Fruit fly (Drosophila melanogaster) whole organism, embryonic: ENCODE results near the gene CG42673.

Experiments used
- ATbp ChIP-seq: fragments of 200-800 bp; sonication (Bioruptor generic); optimal IDR thresholded peaks from 2 replicates; lab custom pipeline; 2017; ENCODE audit warnings: missing biosample characterization, mild to moderate bottlenecking, missing genetic modification characterization, missing genetic modification reagents
- Aef1 ChIP-seq: fragments of 200-800 bp; sonication (Bioruptor generic); IDR thresholded peaks from 3 replicates; pipeline ENCODE4 v1.3.6; 2022; ENCODE audit warnings: missing biosample characterization, missing genetic modification characterization
- CG10654 ChIP-seq: fragments of 200-800 bp; sonication (Bioruptor generic); optimal IDR thresholded peaks from 2 replicates; lab custom pipeline; 2016; ENCODE audit warnings: missing biosample characterization, missing genetic modification characterization
- CG10959 ChIP-seq: fragments of 200-800 bp; sonication (Bioruptor generic); IDR thresholded peaks from 2 replicates; pipeline ENCODE4 v1.3.6; 2022; ENCODE audit warnings: missing biosample characterization, missing genetic modification characterization
- CG11504 ChIP-seq: fragments of 200-800 bp; sonication (Bioruptor generic); optimal IDR thresholded peaks from 3 replicates; lab custom pipeline; 2019; ENCODE audit warnings: missing biosample characterization, mild to moderate bottlenecking, missing genetic modification characterization, moderate library complexity
- CG12219 ChIP-seq: fragments of 200-800 bp; sonication (Bioruptor generic); optimal IDR thresholded peaks from 3 replicates; lab custom pipeline; 2018; ENCODE audit warnings: missing biosample characterization, mild to moderate bottlenecking, missing genetic modification characterization
- CG12236 ChIP-seq: fragments of 200-800 bp; sonication (Bioruptor generic); optimal IDR thresholded peaks from 2 replicates; lab custom pipeline; 2016; ENCODE audit warnings: missing biosample characterization, missing genetic modification characterization
- CG13894 ChIP-seq: fragments of 200-800 bp; sonication (Bioruptor generic); optimal IDR thresholded peaks from 3 replicates; lab custom pipeline; 2018; ENCODE audit warnings: missing biosample characterization, mild to moderate bottlenecking, missing genetic modification characterization, moderate library complexity
- CG17186 ChIP-seq: fragments of 200-800 bp; sonication (Bioruptor generic); optimal IDR thresholded peaks from 3 replicates; lab custom pipeline; 2017; ENCODE audit warnings: missing biosample characterization, missing genetic modification reagents, missing genetic modification characterization
- CG17359 ChIP-seq: fragments of 200-800 bp; sonication (Bioruptor generic); optimal IDR thresholded peaks from 3 replicates; lab custom pipeline; 2018; ENCODE audit warnings: missing biosample characterization, mild to moderate bottlenecking, missing genetic modification characterization, moderate library complexity
- CG17361 ChIP-seq: fragments of 200-800 bp; sonication (Bioruptor generic); IDR thresholded peaks from 3 replicates; pipeline ENCODE4 v1.3.6; 2022; ENCODE audit warnings: missing biosample characterization, missing genetic modification characterization
- CG17612 ChIP-seq: fragments of 200-800 bp; sonication (Bioruptor generic); IDR thresholded peaks from 2 replicates; pipeline ENCODE4 v1.3.6; 2022; ENCODE audit warnings: missing biosample characterization, missing genetic modification characterization
- CG17912 ChIP-seq: fragments of 200-800 bp; sonication (Bioruptor generic); optimal IDR thresholded peaks from 2 replicates; lab custom pipeline; 2018; ENCODE audit warnings: missing biosample characterization, mild to moderate bottlenecking, missing genetic modification characterization
- CG2199 ChIP-seq: fragments of 200-800 bp; sonication (Bioruptor generic); IDR thresholded peaks from 3 replicates; pipeline ENCODE4 v1.3.6; 2022; ENCODE audit warnings: missing biosample characterization, missing genetic modification characterization
- CG31224 ChIP-seq: fragments of 200-800 bp; sonication (Bioruptor generic); IDR thresholded peaks from 2 replicates; pipeline ENCODE4 v1.3.6; 2022; ENCODE audit warnings: missing biosample characterization, missing genetic modification characterization
- CG31365 ChIP-seq: fragments of 200-800 bp; sonication (Bioruptor generic); optimal IDR thresholded peaks from 2 replicates; lab custom pipeline; 2018; ENCODE audit warnings: missing biosample characterization, mild to moderate bottlenecking, missing genetic modification characterization
- CG32772 ChIP-seq: fragments of 200-800 bp; sonication (Bioruptor generic); IDR thresholded peaks from 2 replicates; pipeline ENCODE4 v1.3.6; 2022; ENCODE audit warnings: missing biosample characterization, missing genetic modification characterization
- CG4360 ChIP-seq: fragments of 200-800 bp; sonication (Bioruptor generic); IDR thresholded peaks from 2 replicates; pipeline ENCODE4 v1.3.6; 2022; ENCODE audit warnings: missing biosample characterization, missing genetic modification characterization
- CG7271 ChIP-seq: fragments of 200-800 bp; sonication (Bioruptor generic); optimal IDR thresholded peaks from 2 replicates; lab custom pipeline; 2018; ENCODE audit warnings: missing biosample characterization, mild to moderate bottlenecking, missing genetic modification characterization, moderate library complexity
- CG7357 ChIP-seq: fragments of 200-800 bp; sonication (Bioruptor generic); IDR thresholded peaks from 3 replicates; pipeline ENCODE4 v1.3.6; 2022; ENCODE audit warnings: missing biosample characterization, missing genetic modification characterization
- CG7786 ChIP-seq: fragments of 200-800 bp; sonication (Bioruptor generic); optimal IDR thresholded peaks from 2 replicates; lab custom pipeline; 2016; ENCODE audit warnings: missing biosample characterization, missing genetic modification characterization
- CG7963 ChIP-seq: fragments of 200-800 bp; sonication (Bioruptor generic); IDR thresholded peaks from 3 replicates; pipeline ENCODE4 v1.3.6; 2022; ENCODE audit warnings: missing biosample characterization, missing genetic modification characterization; ENCODE audit not compliant: partially characterized antibody
- CG8281 ChIP-seq: fragments of 200-800 bp; sonication (Bioruptor generic); optimal IDR thresholded peaks from 2 replicates; lab custom pipeline; 2018; ENCODE audit warnings: missing biosample characterization, mild to moderate bottlenecking, missing genetic modification characterization, moderate library complexity
- CG8478 ChIP-seq: fragments of >200 bp; optimal IDR thresholded peaks from 2 replicates; lab custom pipeline; 2018
- CG8924 ChIP-seq: fragments of 200-800 bp; optimal IDR thresholded peaks from 3 replicates; lab custom pipeline; 2019; ENCODE audit warnings: missing biosample characterization, mild to moderate bottlenecking, missing genetic modification characterization, moderate library complexity
- CG9437 ChIP-seq: fragments of 200-800 bp; sonication (Bioruptor generic); optimal IDR thresholded peaks from 2 replicates; lab custom pipeline; 2018; ENCODE audit warnings: missing biosample characterization, mild to moderate bottlenecking, missing genetic modification characterization
- Camta ChIP-seq: fragments of 200-800 bp; sonication (Bioruptor generic); optimal IDR thresholded peaks from 2 replicates; lab custom pipeline; 2016; ENCODE audit warnings: missing biosample characterization, missing genetic modification characterization
- Chrac-16 ChIP-seq: fragments of 200-800 bp; sonication (Bioruptor generic); optimal IDR thresholded peaks from 3 replicates; lab custom pipeline; 2016; ENCODE audit warnings: missing biosample characterization, missing genetic modification characterization
- Doc2 ChIP-seq: fragments of 200-800 bp; sonication (Bioruptor generic); IDR thresholded peaks from 2 replicates; pipeline ENCODE4 v1.3.6; 2022; ENCODE audit warnings: missing biosample characterization, missing genetic modification characterization
- Fer3 ChIP-seq: fragments of 200-800 bp; sonication (Bioruptor generic); optimal IDR thresholded peaks from 2 replicates; lab custom pipeline; 2018; ENCODE audit warnings: missing biosample characterization, mild to moderate bottlenecking, missing genetic modification characterization, moderate library complexity
- H2.0 ChIP-seq: fragments of 200-800 bp; sonication (Bioruptor generic); IDR thresholded peaks from 2 replicates; pipeline ENCODE4 v1.3.6; 2022; ENCODE audit warnings: missing biosample characterization, missing genetic modification characterization
- Lhr ChIP-seq: fragments of 200-800 bp; sonication (Bioruptor generic); optimal IDR thresholded peaks from 3 replicates; lab custom pipeline; 2017; ENCODE audit warnings: mild to moderate bottlenecking, missing biosample characterization, missing genetic modification reagents, missing genetic modification characterization
- Max ChIP-seq: fragments of 200-800 bp; sonication (Bioruptor generic); optimal IDR thresholded peaks from 2 replicates; lab custom pipeline; 2016; ENCODE audit warnings: missing biosample characterization, mild to moderate bottlenecking, missing genetic modification characterization
- Med ChIP-seq: fragments of 200-800 bp; sonication (Bioruptor generic); peaks from one replicate; lab custom pipeline; 2016; ENCODE audit warnings: missing biosample characterization, missing genetic modification characterization, mild to moderate bottlenecking, inconsistent platforms, moderate library complexity
- Nf-YA ChIP-seq: fragments of 200-800 bp; sonication (Bioruptor generic); IDR thresholded peaks from 2 replicates; pipeline ENCODE4 v1.3.6; 2022; ENCODE audit warnings: missing biosample characterization, missing genetic modification characterization
- Poxn ChIP-seq: fragments of 200-800 bp; sonication (Bioruptor generic); IDR thresholded peaks from 2 replicates; pipeline ENCODE4 v1.3.6; 2022; ENCODE audit warnings: missing biosample characterization, missing genetic modification characterization
- Side ChIP-seq: fragments of 200-800 bp; sonication (Bioruptor generic); optimal IDR thresholded peaks from 2 replicates; lab custom pipeline; 2016; ENCODE audit warnings: missing biosample characterization, missing genetic modification characterization
- cas ChIP-seq: fragments of 200-800 bp; sonication (Bioruptor generic); IDR thresholded peaks from 2 replicates; pipeline ENCODE4 v1.3.6; 2022; ENCODE audit warnings: missing biosample characterization, missing genetic modification characterization
- croc ChIP-seq: fragments of 200-800 bp; sonication (Bioruptor generic); conservative IDR thresholded peaks from 3 replicates; pipeline ENCODE4 v1.3.6; 2022; ENCODE audit warnings: missing biosample characterization, missing genetic modification characterization
- dysf ChIP-seq: fragments of 200-800 bp; sonication (Bioruptor generic); IDR thresholded peaks from 3 replicates; pipeline ENCODE4 v1.3.6; 2022; ENCODE audit warnings: missing biosample characterization, missing genetic modification characterization
- gsb-n ChIP-seq: fragments of 200-800 bp; sonication (Bioruptor generic); optimal IDR thresholded peaks from 3 replicates; lab custom pipeline; 2018; ENCODE audit warnings: missing biosample characterization, mild to moderate bottlenecking, missing genetic modification characterization
- jigr1 ChIP-seq: fragments of 200-800 bp; sonication (Bioruptor generic); IDR thresholded peaks from 3 replicates; pipeline ENCODE4 v1.3.6; 2022; ENCODE audit warnings: missing biosample characterization, missing genetic modification characterization
- kay ChIP-seq: fragments of 200-800 bp; sonication (Bioruptor generic); optimal IDR thresholded peaks from 2 replicates; lab custom pipeline; 2016; ENCODE audit warnings: missing biosample characterization, missing genetic modification characterization
- mirr ChIP-seq: fragments of 200-800 bp; sonication (Bioruptor generic); optimal IDR thresholded peaks from 3 replicates; lab custom pipeline; 2018; ENCODE audit warnings: missing biosample characterization, mild to moderate bottlenecking, missing genetic modification characterization
- pita ChIP-seq: fragments of 200-800 bp; sonication (Bioruptor generic); optimal IDR thresholded peaks from 2 replicates; lab custom pipeline; 2017; ENCODE audit warnings: missing biosample characterization, mild to moderate bottlenecking, missing genetic modification characterization
- sd ChIP-seq: fragments of 200-800 bp; sonication (Bioruptor generic); optimal IDR thresholded peaks from 3 replicates; lab custom pipeline; 2018; ENCODE audit warnings: missing biosample characterization, mild to moderate bottlenecking, missing genetic modification characterization, moderate library complexity
- sima ChIP-seq: fragments of 200-800 bp; sonication (Bioruptor generic); optimal IDR thresholded peaks from 2 replicates; lab custom pipeline; 2016; ENCODE audit warnings: missing biosample characterization, missing genetic modification characterization
- slbo ChIP-seq: fragments of 200-800 bp; sonication (Bioruptor generic); IDR thresholded peaks from 2 replicates; pipeline ENCODE4 v1.3.6; 2022; ENCODE audit warnings: missing biosample characterization, missing genetic modification characterization
- tgo ChIP-seq: fragments of 200-800 bp; sonication (Bioruptor generic); IDR thresholded peaks from 3 replicates; pipeline ENCODE4 v1.3.6; 2022; ENCODE audit warnings: missing biosample characterization, missing genetic modification characterization
- toy ChIP-seq: fragments of 200-800 bp; sonication (Bioruptor generic); IDR thresholded peaks from 2 replicates; pipeline ENCODE4 v1.3.6; 2022; ENCODE audit warnings: missing biosample characterization, missing genetic modification characterization
- vvl ChIP-seq: fragments of 200-800 bp; sonication (Bioruptor generic); IDR thresholded peaks from 2 replicates; pipeline ENCODE4 v1.3.6; 2022; ENCODE audit warnings: missing biosample characterization, missing genetic modification characterization
- zfh2 ChIP-seq: fragments of 200-800 bp; sonication (Bioruptor generic); optimal IDR thresholded peaks from 2 replicates; lab custom pipeline; 2016; ENCODE audit warnings: missing biosample characterization, missing genetic modification characterization

Gene CG42673

DNA sequence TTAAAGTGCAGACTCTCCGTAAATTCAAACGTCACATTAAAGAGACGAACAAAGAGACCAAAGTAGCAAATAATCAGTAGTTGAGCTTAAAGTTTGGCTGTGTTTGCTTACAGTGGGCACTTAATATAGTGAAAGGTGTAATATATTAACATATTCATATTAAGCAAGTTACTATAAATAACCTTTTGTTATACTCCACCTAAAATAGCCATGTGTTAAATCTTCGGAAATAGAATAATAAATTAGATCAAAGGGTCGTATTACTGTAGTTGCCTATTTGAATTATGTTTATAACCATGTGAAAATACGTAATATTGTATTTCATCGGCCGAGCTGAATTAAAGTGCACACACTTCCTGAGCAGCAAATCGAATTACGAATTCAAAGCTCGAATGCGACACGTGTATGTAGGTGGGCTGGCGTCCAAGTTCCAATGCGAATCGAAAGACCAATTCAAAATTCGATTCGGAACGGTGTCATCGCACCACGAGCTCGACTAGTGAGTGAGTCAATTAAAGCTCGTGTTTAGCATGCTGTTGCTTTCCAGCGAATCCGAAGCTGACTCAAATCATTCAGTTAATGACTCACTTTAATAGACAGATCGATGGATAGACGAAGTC lies 5.3 kb downstream of the CG42673 start (continued):
- TF ChIP-seq H2.0 (GFP tag; lab: Robert Waterston, UW) (no peak), CG32772 (GFP tag; lab: Robert Waterston, UW) (no peak; the same call in 1 of the 2 replicates), sd (tag; lab: Kevin White, UChicago) (no peak), ATbp (GFP tag; lab: Kevin White, UChicago) (no peak), croc (GFP tag; lab: Robert Waterston, UW) (no peak), Camta (GFP tag; lab: Kevin White, UChicago) (no peak), CG10959 (GFP tag; lab: Robert Waterston, UW) (no peak), CG8478 (no peak), CG8281 (tag; lab: Kevin White, UChicago) (no peak), CG17612 (GFP tag; lab: Robert Waterston, UW) (no peak), Chrac-16 (GFP tag; lab: Kevin White, UChicago) (no peak), CG31224 (GFP tag; lab: Robert Waterston, UW) (no peak), CG17912 (GFP tag; lab: Kevin White, UChicago) (no peak), Max (GFP tag; lab: Kevin White, UChicago) (no peak), gsb-n (no peak), CG17361 (GFP tag; lab: Robert Waterston, UW) (no peak), pita (GFP tag; lab: Kevin White, UChicago) (no peak), Aef1 (GFP tag; lab: Robert Waterston, UW) (no peak; the same call in 2 of the 3 replicates), zfh2 (GFP tag; lab: Kevin White, UChicago) (no peak), CG13894 (tag; lab: Kevin White, UChicago) (no peak), CG17359 (peak; percentile 39), CG12236 (GFP tag; lab: Kevin White, UChicago) (no peak), CG11504 (tag; lab: Kevin White, UChicago) (peak; percentile 54), slbo (GFP tag; lab: Robert Waterston, UW) (peak; percentile 38; the same call in 1 of the 2 replicates), vvl (peak; percentile 29; the same call in 1 of the 2 replicates), CG7963 (GFP tag; lab: Robert Waterston, UW) (no peak), Nf-YA (GFP tag; lab: Robert Waterston, UW) (no peak), Lhr (GFP tag; lab: Kevin White, UChicago) (no peak), CG9437 (GFP tag; lab: Kevin White, UChicago) (no peak), CG4360 (GFP tag; lab: Robert Waterston, UW) (no peak), CG17186 (GFP tag; lab: Kevin White, UChicago) (no peak), dysf (peak; percentile 58; the same call in 2 of the 3 replicates), CG31365 (tag; lab: Kevin White, UChicago) (no peak), tgo (GFP tag; lab: Robert Waterston, UW) (peak; percentile 51), sima (GFP tag; lab: Kevin White, UChicago) (no peak), CG7357 (GFP tag; lab: Robert Waterston, UW) (no peak), CG10654 (no peak), toy (no peak), CG8924 (tag; lab: Kevin White, UChicago) (no peak), CG2199 (no peak), CG12219 (GFP tag; lab: Kevin White, UChicago) (peak; percentile 7), cas (no peak), Side (GFP tag; lab: Kevin White, UChicago) (no peak), jigr1 (GFP tag; lab: Robert Waterston, UW) (no peak), Fer3 (tag; lab: Kevin White, UChicago) (peak; percentile 33), mirr (GFP tag; lab: Kevin White, UChicago) (no peak), kay (GFP tag; lab: Kevin White, UChicago) (no peak), Poxn (GFP tag; lab: Robert Waterston, UW) (no peak), CG7786 (GFP tag; lab: Kevin White, UChicago) (no peak), CG7271 (tag; lab: Kevin White, UChicago) (no peak), Med (GFP tag; lab: Kevin White, UChicago) (peak; percentile 76), Doc2 (no peak)
